Fruit fly (Drosophila melanogaster): ENCODE results near the gene srw.
A peak's percentile ranks its signal among the peaks of the same experiment; 100 is the strongest.

The srw gene

DNA sequence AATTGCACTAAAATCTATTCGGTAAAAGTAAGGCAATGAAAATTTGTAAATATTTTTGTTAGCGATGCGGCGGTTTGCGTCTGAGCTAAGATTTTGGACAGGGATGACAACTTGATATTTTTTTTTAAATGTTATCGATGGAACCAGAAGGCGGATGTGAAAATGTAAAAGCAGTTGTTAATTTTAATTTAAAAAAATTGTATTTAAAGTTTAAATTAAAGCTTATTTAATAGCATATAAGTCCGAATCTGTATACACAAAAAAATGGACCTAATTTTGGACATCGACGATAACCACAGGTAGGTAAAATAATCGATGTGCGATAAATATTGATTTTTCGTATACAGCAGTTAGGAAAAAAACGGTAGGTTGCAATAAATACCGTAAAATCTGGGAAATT is 20.9 kb downstream of the srw start, which contains the start of the genes CG11586 and VhaM9.7-a:
Gene CG11586, minus strand, starts transcription at position 87 of the 400 bp plus-strand sequence.
Gene VhaM9.7-a, plus strand, starts transcription at position 322 of the 400 bp plus-strand sequence.
- peak; percentile 1 for TF ChIP-seq OdsH (GFP tag; optimal IDR thresholded peaks at IDR 0.05)
- peak; percentile 18 for TF ChIP-seq rgr (GFP tag; optimal IDR thresholded peaks at IDR 0.05)
- no peak for TF ChIP-seq Dif (GFP tag; optimal IDR thresholded peaks at IDR 0.05; ENCODE audit: partially characterized antibody)
- no peak for TF ChIP-seq br (GFP tag; optimal IDR thresholded peaks at IDR 0.05)
- TF ChIP-seq psq (GFP tag; optimal IDR thresholded peaks at IDR 0.05) = peak; percentile 4
- no peak for TF ChIP-seq dsf (GFP tag; optimal IDR thresholded peaks at IDR 0.05; ENCODE audit: borderline replicate concordance)
- no peak for TF ChIP-seq Hr78 (GFP tag; optimal IDR thresholded peaks at IDR 0.05)
- peak; percentile 4 for TF ChIP-seq Jra (GFP tag; optimal IDR thresholded peaks at IDR 0.05)
- no peak for TF ChIP-seq Dfd (GFP tag; optimal IDR thresholded peaks at IDR 0.05)
- peak; percentile 9 for TF ChIP-seq h (GFP tag; optimal IDR thresholded peaks at IDR 0.05)
- TF ChIP-seq foxo (GFP tag; optimal IDR thresholded peaks at IDR 0.05) = peak in 1 of 2 experiments; percentile 21

DNA sequence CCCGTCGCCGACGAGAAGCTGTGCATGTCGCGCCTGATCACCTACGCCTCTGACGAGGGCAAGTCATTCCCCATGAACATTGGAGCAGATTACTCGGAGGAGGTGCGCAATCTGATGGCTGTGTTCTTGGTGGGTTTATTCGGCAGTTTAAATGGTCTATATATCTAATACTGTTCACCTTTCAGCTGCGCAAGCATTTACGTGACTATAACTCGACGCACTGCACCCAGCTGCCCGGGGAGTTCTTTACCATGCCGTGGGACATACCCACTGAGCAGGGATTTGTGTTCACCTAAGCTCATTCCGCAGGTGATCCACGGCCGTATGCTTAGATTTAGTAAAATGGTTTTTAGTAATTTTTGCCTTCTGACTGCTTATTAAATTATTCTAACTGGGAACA is 22.1 kb downstream of the srw start:
- TF ChIP-seq br (GFP tag; optimal IDR thresholded peaks at IDR 0.05) (no peak), psq (GFP tag; optimal IDR thresholded peaks at IDR 0.05) (no peak), Abd-B (GFP tag; optimal IDR thresholded peaks at IDR 0.05) (no peak)

DNA sequence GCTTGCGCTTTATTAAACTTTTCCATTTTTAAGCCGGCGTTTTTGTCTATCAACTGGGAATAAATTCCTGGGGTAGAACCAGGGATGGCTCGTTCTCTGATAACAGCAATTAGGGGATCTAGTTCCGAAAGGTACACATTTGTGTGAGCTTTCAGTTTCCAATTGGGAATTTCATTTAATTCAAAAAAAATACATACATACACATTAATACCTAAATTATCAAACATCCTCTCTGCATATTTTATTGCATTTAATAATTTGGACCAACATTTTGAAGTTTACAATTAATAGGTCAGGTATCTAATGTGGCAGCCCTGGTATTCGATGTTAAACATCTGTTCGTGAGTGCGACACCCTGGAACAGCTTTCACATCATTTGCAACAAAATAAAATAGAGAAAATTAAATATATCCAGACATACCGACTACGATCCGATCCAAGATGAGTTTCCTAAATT is 24.1 kb downstream of the srw start, which contains the start of the genes CG15011 and CG1309:
Gene CG15011, minus strand, starts transcription at position 51 of the 457 bp plus-strand sequence.
Gene CG1309, plus strand, starts transcription at position 329 of the 457 bp plus-strand sequence.
- TF ChIP-seq woc (GFP tag; optimal IDR thresholded peaks at IDR 0.05) = peak; percentile 94
- TF ChIP-seq fru (GFP tag; optimal IDR thresholded peaks at IDR 0.05) = peak; percentile 86
- peak; percentile 86 for TF ChIP-seq ey (GFP tag; optimal IDR thresholded peaks at IDR 0.05)
- no peak for TF ChIP-seq Hr78 (GFP tag; optimal IDR thresholded peaks at IDR 0.05)
- peak; percentile 86 for TF ChIP-seq Sp1 (GFP tag; optimal IDR thresholded peaks at IDR 0.05)
- no peak for TF ChIP-seq Rel (GFP tag; optimal IDR thresholded peaks at IDR 0.05)
- peak; percentile 72 for TF ChIP-seq Rel (tag; optimal IDR thresholded peaks at IDR 0.05)
- no peak for TF ChIP-seq sage (GFP tag; optimal IDR thresholded peaks at IDR 0.05)
- peak; percentile 72 for TF ChIP-seq psq (GFP tag; optimal IDR thresholded peaks at IDR 0.05)
- TF ChIP-seq OdsH (GFP tag; optimal IDR thresholded peaks at IDR 0.05) = peak; percentile 82
- TF ChIP-seq Vsx2 (GFP tag; optimal IDR thresholded peaks at IDR 0.05; ENCODE audit: partially characterized antibody) = no peak
- TF ChIP-seq GATAd (GFP tag; optimal IDR thresholded peaks at IDR 0.05) = peak; percentile 88
- peak; percentile 47 for TF ChIP-seq Hr83 (GFP tag; optimal IDR thresholded peaks at IDR 0.05; ENCODE audit: poor library complexity, severe bottlenecking)
- no peak for TF ChIP-seq Dif (GFP tag; optimal IDR thresholded peaks at IDR 0.05; ENCODE audit: partially characterized antibody)
- no peak for TF ChIP-seq Myc (optimal IDR thresholded peaks at IDR 0.05)
- no peak for TF ChIP-seq dl (GFP tag; optimal IDR thresholded peaks at IDR 0.05; ENCODE audit: insufficient read depth in 1 of 2, partially characterized antibody in 2 of 2)
- peak; percentile 83 for TF ChIP-seq br (GFP tag; optimal IDR thresholded peaks at IDR 0.05)
- no peak for TF ChIP-seq Mio (GFP tag; optimal IDR thresholded peaks at IDR 0.05)
- TF ChIP-seq pan (optimal IDR thresholded peaks at IDR 0.05) = no peak
- peak; percentile 90 for TF ChIP-seq h (GFP tag; optimal IDR thresholded peaks at IDR 0.05)
- TF ChIP-seq Abd-B (GFP tag; optimal IDR thresholded peaks at IDR 0.05) = no peak
- TF ChIP-seq tai (GFP tag; optimal IDR thresholded peaks at IDR 0.05) = no peak
- peak; percentile 19 for TF ChIP-seq CG32264 (GFP tag; optimal IDR thresholded peaks at IDR 0.05)
- no peak for TF ChIP-seq Dfd (GFP tag; optimal IDR thresholded peaks at IDR 0.05)
- TF ChIP-seq CG9705 (GFP tag; optimal IDR thresholded peaks at IDR 0.05) = peak; percentile 83
- TF ChIP-seq jim (GFP tag; optimal IDR thresholded peaks at IDR 0.05) = no peak
- TF ChIP-seq N (GFP tag; optimal IDR thresholded peaks at IDR 0.05) = no peak
- no peak for TF ChIP-seq CrebA (GFP tag; optimal IDR thresholded peaks at IDR 0.05; ENCODE audit: borderline replicate concordance)
- peak; percentile 85 for TF ChIP-seq Hnf4 (GFP tag; optimal IDR thresholded peaks at IDR 0.05)
- no peak for TF ChIP-seq brk (GFP tag; optimal IDR thresholded peaks at IDR 0.05)
- peak; percentile 51 for TF ChIP-seq dsf (GFP tag; optimal IDR thresholded peaks at IDR 0.05; ENCODE audit: borderline replicate concordance)
- TF ChIP-seq lola (GFP tag; optimal IDR thresholded peaks at IDR 0.05) = no peak
- TF ChIP-seq dmrt93B (GFP tag; optimal IDR thresholded peaks at IDR 0.05) = peak; percentile 48
- TF ChIP-seq foxo (GFP tag; optimal IDR thresholded peaks at IDR 0.05) = peak in 1 of 2 experiments; percentile 87
- peak; percentile 89 for TF ChIP-seq HLH106 (tag; optimal IDR thresholded peaks at IDR 0.05)
- TF ChIP-seq sv (GFP tag; optimal IDR thresholded peaks at IDR 0.05) = peak; percentile 74
- no peak for TF ChIP-seq usp (GFP tag; optimal IDR thresholded peaks at IDR 0.05)
- peak; percentile 86 for TF ChIP-seq Jra (GFP tag; optimal IDR thresholded peaks at IDR 0.05)
- peak; percentile 88 for TF ChIP-seq rgr (GFP tag; optimal IDR thresholded peaks at IDR 0.05)

All from whole organism, wandering third instar larva.